Fruit fly (Drosophila melanogaster) whole organism, embryonic: ENCODE data around the gene Suv3.

ENCODE experiments used
- Atf3 ChIP-seq: fragments of 200-800 bp; sonication (Bioruptor generic); optimal IDR thresholded peaks from 3 replicates; lab custom pipeline; 2016; ENCODE audit warnings: missing biosample characterization, missing genetic modification characterization
- Blimp-1 ChIP-seq: fragments of 200-800 bp; sonication (Bioruptor generic); optimal IDR thresholded peaks from 3 replicates; lab custom pipeline; 2018; ENCODE audit warnings: missing biosample characterization, missing genetic modification characterization, mild to moderate bottlenecking, moderate library complexity, missing genetic modification reagents
- CG10431 ChIP-seq: fragments of 200-800 bp; sonication (Bioruptor generic); optimal IDR thresholded peaks from 3 replicates; lab custom pipeline; 2018; ENCODE audit warnings: missing biosample characterization, mild to moderate bottlenecking, missing genetic modification characterization
- CG11456 ChIP-seq: fragments of 200-800 bp; sonication (Bioruptor generic); IDR thresholded peaks from 3 replicates; pipeline ENCODE4 v1.3.6; 2022; ENCODE audit warnings: missing biosample characterization, missing genetic modification characterization
- CG14710 ChIP-seq: fragments of 200-800 bp; sonication (Bioruptor generic); optimal IDR thresholded peaks from 3 replicates; lab custom pipeline; 2019; ENCODE audit warnings: missing biosample characterization, mild to moderate bottlenecking, missing genetic modification characterization, moderate library complexity
- CG1529 ChIP-seq: fragments of 200-800 bp; sonication (Bioruptor generic); optimal IDR thresholded peaks from 3 replicates; lab custom pipeline; 2018; ENCODE audit warnings: missing biosample characterization, missing genetic modification characterization
- CG17328 ChIP-seq: fragments of 200-800 bp; sonication (Bioruptor generic); IDR thresholded peaks from 2 replicates; pipeline ENCODE4 v1.3.6; 2022; ENCODE audit warnings: missing biosample characterization, missing genetic modification characterization
- CG18619 ChIP-seq: fragments of 200-800 bp; sonication (Bioruptor generic); optimal IDR thresholded peaks from 3 replicates; lab custom pipeline; 2017; ENCODE audit warnings: missing biosample characterization, mild to moderate bottlenecking, missing genetic modification characterization
- CG18764 ChIP-seq: fragments of 200-800 bp; sonication (Bioruptor generic); optimal IDR thresholded peaks from 3 replicates; lab custom pipeline; 2016; ENCODE audit warnings: missing biosample characterization, missing genetic modification characterization
- CG30403 ChIP-seq: fragments of 200-800 bp; sonication (Bioruptor generic); optimal IDR thresholded peaks from 3 replicates; lab custom pipeline; 2016; ENCODE audit warnings: missing biosample characterization, missing genetic modification characterization
- CG31224 ChIP-seq: fragments of 200-800 bp; sonication (Bioruptor generic); IDR thresholded peaks from 2 replicates; pipeline ENCODE4 v1.3.6; 2022; ENCODE audit warnings: missing biosample characterization, missing genetic modification characterization
- CG31388 ChIP-seq: fragments of 200-800 bp; sonication (Bioruptor generic); optimal IDR thresholded peaks from 2 replicates; lab custom pipeline; 2016; ENCODE audit warnings: missing biosample characterization, missing genetic modification characterization
- CG6854 ChIP-seq: fragments of 200-800 bp; sonication (Bioruptor generic); optimal IDR thresholded peaks from 3 replicates; lab custom pipeline; 2017; ENCODE audit warnings: missing biosample characterization, mild to moderate bottlenecking, missing genetic modification characterization
- CG7372 ChIP-seq: fragments of 200-800 bp; sonication (Bioruptor generic); IDR thresholded peaks from 2 replicates; pipeline ENCODE4 v1.3.6; 2022; ENCODE audit warnings: missing biosample characterization, missing genetic modification characterization
- CG7556 ChIP-seq: fragments of 200-800 bp; sonication (Bioruptor generic); optimal IDR thresholded peaks from 2 replicates; lab custom pipeline; 2017; ENCODE audit warnings: missing biosample characterization, mild to moderate bottlenecking, missing genetic modification characterization
- CG8281 ChIP-seq: fragments of 200-800 bp; sonication (Bioruptor generic); optimal IDR thresholded peaks from 2 replicates; lab custom pipeline; 2018; ENCODE audit warnings: missing biosample characterization, mild to moderate bottlenecking, missing genetic modification characterization, moderate library complexity
- CG9876 ChIP-seq: fragments of 200-800 bp; sonication (Bioruptor generic); optimal IDR thresholded peaks from 2 replicates; lab custom pipeline; 2016; ENCODE audit warnings: missing biosample characterization, missing genetic modification characterization
- Camta ChIP-seq: fragments of 200-800 bp; sonication (Bioruptor generic); optimal IDR thresholded peaks from 2 replicates; lab custom pipeline; 2016; ENCODE audit warnings: missing biosample characterization, missing genetic modification characterization
- Chrac-16 ChIP-seq: fragments of 200-800 bp; sonication (Bioruptor generic); optimal IDR thresholded peaks from 3 replicates; lab custom pipeline; 2016; ENCODE audit warnings: missing biosample characterization, missing genetic modification characterization
- Dad ChIP-seq: fragments of 200-800 bp; sonication (Bioruptor generic); optimal IDR thresholded peaks from 3 replicates; lab custom pipeline; 2016; ENCODE audit warnings: missing biosample characterization, missing genetic modification characterization
- Dbx ChIP-seq: fragments of 200-800 bp; sonication (Bioruptor generic); IDR thresholded peaks from 3 replicates; pipeline ENCODE4 v1.3.6; 2022; ENCODE audit warnings: missing biosample characterization, missing genetic modification characterization
- Dfd ChIP-seq, 2 experiments: fragments of >200 bp; optimal IDR thresholded peaks; 2 replicates each; lab custom pipeline; 2017; ENCODE audit warnings: missing biosample characterization in 2 of 2, missing genetic modification characterization in 2 of 2
- Doc2 ChIP-seq: fragments of 200-800 bp; sonication (Bioruptor generic); IDR thresholded peaks from 2 replicates; pipeline ENCODE4 v1.3.6; 2022; ENCODE audit warnings: missing biosample characterization, missing genetic modification characterization
- E2f2 ChIP-seq: fragments of 200-800 bp; sonication (Bioruptor generic); IDR thresholded peaks from 2 replicates; pipeline ENCODE4 v1.3.6; 2022; ENCODE audit warnings: missing biosample characterization, missing genetic modification characterization
- Hand ChIP-seq: fragments of 200-800 bp; sonication (Bioruptor generic); optimal IDR thresholded peaks from 2 replicates; lab custom pipeline; 2017; ENCODE audit warnings: mild to moderate bottlenecking, missing biosample characterization, missing genetic modification reagents, missing genetic modification characterization
- Hr3 ChIP-seq: fragments of 200-800 bp; sonication (Bioruptor generic); optimal IDR thresholded peaks from 3 replicates; lab custom pipeline; 2016; ENCODE audit warnings: missing biosample characterization, missing genetic modification characterization
- Hr39 ChIP-seq: fragments of >200 bp; optimal IDR thresholded peaks from 2 replicates; lab custom pipeline; 2017
- MBD-R2 ChIP-seq: fragments of 200-800 bp; sonication (Bioruptor generic); IDR thresholded peaks from 2 replicates; pipeline ENCODE4 v1.3.6; 2022; ENCODE audit warnings: missing biosample characterization, missing genetic modification characterization
- PHDP ChIP-seq: fragments of 200-800 bp; sonication (Bioruptor generic); optimal IDR thresholded peaks from 3 replicates; lab custom pipeline; 2018; ENCODE audit warnings: missing biosample characterization, mild to moderate bottlenecking, missing genetic modification characterization, moderate library complexity
- YL-1 ChIP-seq: fragments of 200-800 bp; sonication (Bioruptor generic); optimal IDR thresholded peaks from 3 replicates; lab custom pipeline; 2017; ENCODE audit warnings: missing biosample characterization, mild to moderate bottlenecking, missing genetic modification characterization
- ac ChIP-seq: fragments of 200-800 bp; sonication (Bioruptor generic); optimal IDR thresholded peaks from 3 replicates; lab custom pipeline; 2017; ENCODE audit warnings: missing biosample characterization, mild to moderate bottlenecking, missing genetic modification characterization
- aop ChIP-seq: fragments of 200-800 bp; sonication (Bioruptor generic); IDR thresholded peaks from 2 replicates; pipeline ENCODE4 v1.3.6; 2022; ENCODE audit warnings: missing biosample characterization, missing genetic modification characterization
- ash1 ChIP-seq: fragments of 200-800 bp; sonication (Bioruptor generic); optimal IDR thresholded peaks from 2 replicates; lab custom pipeline; 2018; ENCODE audit warnings: missing biosample characterization, mild to moderate bottlenecking, missing genetic modification characterization
- crp ChIP-seq, 2 experiments: fragments of 200-800 bp; sonication (Bioruptor generic); optimal IDR thresholded peaks; 2 replicates in 1 of 2; 3 replicates in 1 of 2; lab custom pipeline; 2017; ENCODE audit warnings: missing biosample characterization in 2 of 2, missing genetic modification characterization in 2 of 2, mild to moderate bottlenecking in 1 of 2, moderate library complexity in 1 of 2
- da ChIP-seq: fragments of 200-800 bp; sonication (Bioruptor generic); optimal IDR thresholded peaks from 2 replicates; lab custom pipeline; 2016; ENCODE audit warnings: missing biosample characterization, missing genetic modification characterization
- dan ChIP-seq: fragments of 200-800 bp; sonication (Bioruptor generic); IDR thresholded peaks from 2 replicates; pipeline ENCODE4 v1.3.6; 2022; ENCODE audit warnings: missing biosample characterization, missing genetic modification characterization
- fru ChIP-seq: fragments of >200 bp; optimal IDR thresholded peaks from 2 replicates; lab custom pipeline; 2017
- gro ChIP-seq: fragments of 200-800 bp; sonication (Bioruptor generic); optimal IDR thresholded peaks from 2 replicates; lab custom pipeline; 2016; ENCODE audit warnings: missing biosample characterization, missing genetic modification characterization
- gsb-n ChIP-seq: fragments of 200-800 bp; sonication (Bioruptor generic); optimal IDR thresholded peaks from 3 replicates; lab custom pipeline; 2018; ENCODE audit warnings: missing biosample characterization, mild to moderate bottlenecking, missing genetic modification characterization
- h ChIP-seq: fragments of >200 bp; optimal IDR thresholded peaks from 2 replicates; lab custom pipeline; 2017
- insv ChIP-seq, 2 experiments: fragments of 200-800 bp; sonication (Bioruptor generic); optimal IDR thresholded peaks; 3 replicates each; lab custom pipeline; 2016 to 2018; ENCODE audit warnings: missing biosample characterization in 2 of 2, missing genetic modification characterization in 2 of 2
- jumu ChIP-seq: fragments of 200-800 bp; sonication (Bioruptor generic); optimal IDR thresholded peaks from 3 replicates; lab custom pipeline; 2016; ENCODE audit warnings: missing biosample characterization, missing genetic modification characterization
- mld ChIP-seq: fragments of 200-800 bp; sonication (Bioruptor generic); IDR thresholded peaks from 3 replicates; pipeline ENCODE4 v1.3.6; 2022; ENCODE audit warnings: missing biosample characterization, missing genetic modification characterization; ENCODE audit not compliant: partially characterized antibody
- otp ChIP-seq: fragments of 200-800 bp; sonication (Bioruptor generic); IDR thresholded peaks from 3 replicates; pipeline ENCODE4, ENCODE4 v1.3.6; 2022; ENCODE audit warnings: missing biosample characterization, missing genetic modification characterization
- phol ChIP-seq: fragments of 200-800 bp; sonication (Bioruptor generic); optimal IDR thresholded peaks from 3 replicates; lab custom pipeline; 2018; ENCODE audit warnings: missing biosample characterization, mild to moderate bottlenecking, missing genetic modification characterization, moderate library complexity
- run ChIP-seq: fragments of 200-800 bp; sonication (Bioruptor generic); optimal IDR thresholded peaks from 3 replicates; lab custom pipeline; 2018; ENCODE audit warnings: missing biosample characterization, mild to moderate bottlenecking, missing genetic modification characterization
- slbo ChIP-seq: fragments of 200-800 bp; sonication (Bioruptor generic); IDR thresholded peaks from 2 replicates; pipeline ENCODE4 v1.3.6; 2022; ENCODE audit warnings: missing biosample characterization, missing genetic modification characterization
- so ChIP-seq: fragments of 200-800 bp; sonication (Bioruptor generic); IDR thresholded peaks from 3 replicates; pipeline ENCODE4 v1.3.6; 2022; ENCODE audit warnings: missing biosample characterization, missing genetic modification characterization
- stwl ChIP-seq: fragments of 200-800 bp; sonication (Bioruptor generic); optimal IDR thresholded peaks from 3 replicates; lab custom pipeline; 2018; ENCODE audit warnings: missing biosample characterization, mild to moderate bottlenecking, missing genetic modification characterization, moderate library complexity
- tgo ChIP-seq: fragments of 200-800 bp; sonication (Bioruptor generic); IDR thresholded peaks from 3 replicates; pipeline ENCODE4 v1.3.6; 2022; ENCODE audit warnings: missing biosample characterization, missing genetic modification characterization
- vfl ChIP-seq: fragments of 200-800 bp; sonication (Bioruptor generic); optimal IDR thresholded peaks from 2 replicates; lab custom pipeline; 2016; ENCODE audit warnings: missing biosample characterization, missing genetic modification characterization
- wdn ChIP-seq: fragments of 200-800 bp; sonication (Bioruptor generic); IDR thresholded peaks from 2 replicates; pipeline ENCODE4 v1.3.6; 2022; ENCODE audit warnings: missing biosample characterization, missing genetic modification characterization
- yki ChIP-seq: fragments of >200 bp; optimal IDR thresholded peaks from 3 replicates; lab custom pipeline; 2018
- zf30C ChIP-seq: fragments of 200-800 bp; sonication (Bioruptor generic); optimal IDR thresholded peaks from 3 replicates; lab custom pipeline; 2018; ENCODE audit warnings: missing biosample characterization, mild to moderate bottlenecking, missing genetic modification characterization

The Suv3 gene

dm6 chr3R:4334798-4335197 lies 23.4 kb downstream of the Suv3 start, which contains the start of gene CG14645:
TSS of gene CG14645 (plus strand) at chr3R:4335098.
- TF ChIP-seq Atf3 (GFP tag; lab: Kevin White, UChicago) (no peak), PHDP (no peak), MBD-R2 (GFP tag; lab: Robert Waterston, UW) (no peak), Hr39 (no peak), Dbx (GFP tag; lab: Robert Waterston, UW) (no peak), Doc2 (no peak), zf30C (no peak), mld (GFP tag; lab: Robert Waterston, UW) (no peak)

dm6 chr3R:4337580-4337979 lies 26.2 kb downstream of the Suv3 start, which contains the start of the genes Skp2 and CG1103:
TSS of gene Skp2 (minus strand) at chr3R:4337674.
TSS of gene CG1103 (plus strand) at chr3R:4337755.
- no peak for TF ChIP-seq gro (GFP tag; lab: Kevin White, UChicago)
- no peak for TF ChIP-seq Hand (GFP tag; lab: Kevin White, UChicago)
- peak; percentile 94 for TF ChIP-seq stwl (tag; lab: Kevin White, UChicago)
- TF ChIP-seq gsb-n (tag; lab: Kevin White, UChicago) = no peak
- no peak for TF ChIP-seq otp (GFP tag; lab: Robert Waterston, UW)
- peak; percentile 37 for TF ChIP-seq phol
- TF ChIP-seq jumu (GFP tag; lab: Kevin White, UChicago) = no peak
- no peak for TF ChIP-seq CG31224 (GFP tag; lab: Robert Waterston, UW)
- no peak for TF ChIP-seq CG18764 (GFP tag; lab: Kevin White, UChicago)
- no peak for TF ChIP-seq CG17328 (GFP tag; lab: Robert Waterston, UW)
- no peak for TF ChIP-seq fru (lab: Kevin White, UChicago)
- TF ChIP-seq CG6854 (GFP tag; lab: Kevin White, UChicago) = no peak
- TF ChIP-seq CG8281 (tag; lab: Kevin White, UChicago) = no peak
- TF ChIP-seq Blimp-1 (GFP tag; lab: Kevin White, UChicago) = no peak
- peak; percentile 73 for TF ChIP-seq CG10431
- no peak for TF ChIP-seq yki (lab: Kevin White, UChicago)
- TF ChIP-seq vfl (GFP tag; lab: Kevin White, UChicago) = no peak
- TF ChIP-seq CG1529 = no peak
- TF ChIP-seq ac (GFP tag; lab: Kevin White, UChicago) = no peak
- no peak for TF ChIP-seq Dfd (GFP tag; optimal IDR thresholded peaks at IDR 0.05; lab: Kevin White, UChicago)
- peak; percentile 91 for TF ChIP-seq E2f2 (GFP tag; lab: Robert Waterston, UW)
- no peak for TF ChIP-seq dan (GFP tag; lab: Robert Waterston, UW)
- TF ChIP-seq CG11456 (GFP tag; lab: Robert Waterston, UW) = no peak
- no peak for TF ChIP-seq run
- TF ChIP-seq CG31388 (GFP tag; lab: Kevin White, UChicago) = no peak
- no peak for TF ChIP-seq h (lab: Kevin White, UChicago)
- no peak for TF ChIP-seq wdn (GFP tag; lab: Robert Waterston, UW)
- no peak for TF ChIP-seq CG9876 (GFP tag; lab: Kevin White, UChicago)
- TF ChIP-seq Chrac-16 (GFP tag; lab: Kevin White, UChicago) = no peak
- no peak for TF ChIP-seq Dad (GFP tag; lab: Kevin White, UChicago)
- peak; percentile 90 for TF ChIP-seq YL-1 (GFP tag; lab: Kevin White, UChicago)
- TF ChIP-seq CG30403 (GFP tag; lab: Kevin White, UChicago) = no peak
- TF ChIP-seq CG7372 (GFP tag; lab: Robert Waterston, UW) = no peak
- no peak for TF ChIP-seq ash1 (GFP tag; lab: Kevin White, UChicago)
- TF ChIP-seq Hr3 (GFP tag; lab: Kevin White, UChicago) = peak; percentile 29
- no peak for TF ChIP-seq insv (GFP tag; optimal IDR thresholded peaks at IDR 0.05; lab: Kevin White, UChicago)
- TF ChIP-seq da (GFP tag; lab: Kevin White, UChicago) = no peak
- TF ChIP-seq tgo = no peak
- no peak for TF ChIP-seq CG7556 (GFP tag; lab: Kevin White, UChicago)
- no peak for TF ChIP-seq slbo
- peak; percentile 22 for TF ChIP-seq CG14710 (tag; lab: Kevin White, UChicago)
- no peak for TF ChIP-seq aop (GFP tag; lab: Robert Waterston, UW)
- no peak for TF ChIP-seq crp (GFP tag; optimal IDR thresholded peaks at IDR 0.05; lab: Kevin White, UChicago)
- no peak for TF ChIP-seq Camta (GFP tag; lab: Kevin White, UChicago)
- TF ChIP-seq CG18619 (GFP tag; lab: Kevin White, UChicago) = no peak
- no peak for TF ChIP-seq so (GFP tag; lab: Robert Waterston, UW)
